Fruit fly (Drosophila melanogaster) whole organism: ENCODE data around the gene CG12236.

Source experiments
- CG8478 ChIP-seq: fragments of >200 bp; optimal IDR thresholded peaks from 2 replicates; lab custom pipeline; 2018; ENCODE audit warnings: inconsistent platforms
- Dll ChIP-seq: fragments of >200 bp; optimal IDR thresholded peaks from 2 replicates; lab custom pipeline; 2017
- EcR ChIP-seq, 2 experiments: fragments of >200 bp; optimal IDR thresholded peaks; 2 replicates each; lab custom pipeline; 2017; ENCODE audit warnings: missing biosample characterization in 2 of 2, missing genetic modification characterization in 2 of 2, missing genetic modification reagents in 2 of 2
- pan ChIP-seq: fragments of >200 bp; optimal IDR thresholded peaks from 2 replicates; lab custom pipeline; 2017
- psq ChIP-seq: fragments of >200 bp; optimal IDR thresholded peaks from 2 replicates; lab custom pipeline; 2017
- usp ChIP-seq: fragments of >200 bp; optimal IDR thresholded peaks from 2 replicates; lab custom pipeline; 2017; ENCODE audit warnings: missing biosample characterization, missing genetic modification characterization, mixed read lengths

DNA sequence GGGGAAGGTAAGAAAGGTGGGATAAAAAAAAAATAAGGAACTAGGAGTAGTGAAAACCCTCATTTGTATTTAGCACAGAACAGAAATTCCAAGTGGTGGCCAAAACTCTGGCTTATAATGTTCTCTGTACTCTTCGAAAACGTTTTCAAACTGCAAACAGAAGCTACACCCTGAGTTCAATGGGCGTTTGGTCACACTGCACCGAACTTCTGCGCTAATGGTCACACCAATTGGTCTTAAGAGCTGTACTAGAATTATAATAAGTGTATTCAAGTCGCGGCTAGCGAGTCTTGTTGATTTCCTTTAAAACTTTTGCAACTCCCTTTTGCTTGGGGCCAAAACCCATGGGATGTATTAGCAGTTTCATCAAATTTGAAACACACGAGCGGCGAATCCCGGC, 14.1 kb downstream of the CG12236 start:
- TF ChIP-seq psq (lab: Kevin White, UChicago) (no peak), EcR (GFP tag; optimal IDR thresholded peaks at IDR 0.05; lab: Kevin White, UChicago) (no peak), pan (no peak), CG8478 (lab: Kevin White, UChicago) (no peak), usp (GFP tag; lab: Kevin White, UChicago) (no peak), Dll (lab: Kevin White, UChicago) (no peak)
